Fruit fly (Drosophila melanogaster): ENCODE results near the gene CG34393.
A peak's percentile ranks its signal among the peaks of the same experiment; 100 is the strongest.

dm6 chr2L:3188875-3189274 is 11.4 kb downstream of the CG34393 start:
- TF ChIP-seq lab (GFP tag; optimal IDR thresholded peaks at IDR 0.05) (peak; percentile 39), CG4360 (GFP tag; IDR thresholded peaks at IDR 0.05) (no peak), CG4854 (GFP tag; optimal IDR thresholded peaks at IDR 0.05) (no peak), stwl (tag; optimal IDR thresholded peaks at IDR 0.05) (no peak), CG2889 (GFP tag; IDR thresholded peaks at IDR 0.05) (no peak), Ets65A (GFP tag) (no peak), B-H1 (GFP tag; IDR thresholded peaks at IDR 0.05) (no peak), CG10366 (GFP tag; IDR thresholded peaks at IDR 0.05) (peak; percentile 35), Lim3 (GFP tag; IDR thresholded peaks at IDR 0.05) (no peak)

Measured in whole organism, embryonic.